Worm (Caenorhabditis elegans): ENCODE results near the gene ZK546.19.

DNA sequence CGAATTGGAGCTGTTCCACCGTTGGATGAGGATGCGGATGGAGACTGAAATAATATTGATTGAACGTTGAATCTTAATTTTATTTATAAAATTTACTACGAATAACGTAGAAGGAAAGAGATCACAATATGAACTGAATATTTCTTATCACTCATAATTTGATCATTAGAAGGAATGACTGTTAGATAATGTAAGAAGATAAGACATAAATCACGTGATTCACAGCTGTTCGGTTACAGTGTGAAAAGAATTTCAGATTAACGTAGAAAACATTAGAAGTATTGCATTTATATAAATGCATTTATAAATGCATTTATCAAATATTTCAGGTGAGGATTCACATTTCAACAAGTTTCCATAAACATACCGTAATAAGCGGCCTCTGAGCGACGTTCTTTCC is 1.3 kb downstream of the ZK546.19 start:
- TF ChIP-seq aly-1 (tag; optimal IDR thresholded peaks at IDR 0.05) (no peak), ama-1 (optimal IDR thresholded peaks at IDR 0.05) (no peak)
